Worm (Caenorhabditis elegans) whole organism, midembryonic: ENCODE measurements around the gene exc-7.

Source experiments
- T22C8.4 ChIP-seq: fragments of 200-800 bp; sonication (Bioruptor generic); IDR thresholded peaks from 2 replicates; pipeline ENCODE4 v1.3.6; 2022; ENCODE audit warnings: missing genetic modification characterization, missing compliant biosample characterization
- klf-2 ChIP-seq: fragments of 200-800 bp; sonication (Bioruptor generic); conservative IDR thresholded peaks from 2 replicates; pipeline ENCODE4 v1.3.6; 2022; ENCODE audit warnings: missing genetic modification reagents, missing genetic modification characterization, missing compliant biosample characterization
- med-1 ChIP-seq: sonication (generic microtip); optimal IDR thresholded peaks from 2 replicates; lab custom pipeline; 2017; ENCODE audit warnings: missing genetic modification characterization, mild to moderate bottlenecking, missing compliant biosample characterization, antibody characterized with exemption, missing genetic modification reagents; ENCODE audit not compliant: insufficient read depth
- ref-1 ChIP-seq: fragments of 200-800 bp; sonication (Bioruptor generic); conservative IDR thresholded peaks from 2 replicates; pipeline ENCODE4 v1.3.6; 2022; ENCODE audit warnings: missing genetic modification reagents, missing genetic modification characterization, missing compliant biosample characterization
- tab-1 ChIP-seq: fragments of 200-800 bp; sonication (Bioruptor generic); IDR thresholded peaks from 2 replicates; pipeline ENCODE4 v1.3.6; 2022; ENCODE audit warnings: missing genetic modification characterization, missing compliant biosample characterization
- ztf-23 ChIP-seq: fragments of 200-800 bp; sonication (Bioruptor generic); IDR thresholded peaks from 2 replicates; pipeline ENCODE4 v1.3.6; 2022; ENCODE audit warnings: missing genetic modification reagents, missing genetic modification characterization, missing compliant biosample characterization
- ztf-29 ChIP-seq: fragments of 200-800 bp; sonication (Bioruptor generic); IDR thresholded peaks from 2 replicates; pipeline ENCODE4 v1.3.6; 2022; ENCODE audit warnings: missing genetic modification reagents, missing genetic modification characterization, missing compliant biosample characterization

ce11 chrII:9604063-9604462 is 28.3 kb downstream of the exc-7 start:
- TF ChIP-seq T22C8.4 (GFP tag; lab: Robert Waterston, UW) (no peak), klf-2 (GFP tag; lab: Robert Waterston, UW) (no peak), med-1 (GFP tag; lab: Kevin White, UChicago) (no peak), ztf-29 (no peak), ztf-23 (GFP tag; lab: Robert Waterston, UW) (no peak), ref-1 (no peak), tab-1 (GFP tag; lab: Robert Waterston, UW) (no peak)
